Fruit fly (Drosophila melanogaster) whole organism, prepupa: ENCODE measurements around the gene Atac1.

ENCODE experiments used
- Blimp-1 ChIP-seq: fragments of 200-800 bp; sonication (Bioruptor generic); optimal IDR thresholded peaks from 3 replicates; lab custom pipeline; 2017; ENCODE audit warnings: missing biosample characterization, missing genetic modification characterization, mild to moderate bottlenecking, moderate library complexity, missing genetic modification reagents
- CG10631 ChIP-seq: fragments of 200-800 bp; sonication (Bioruptor generic); optimal IDR thresholded peaks from 2 replicates; lab custom pipeline; 2016; ENCODE audit warnings: missing biosample characterization, missing genetic modification characterization
- CG10669 ChIP-seq: fragments of 200-800 bp; sonication (Bioruptor generic); optimal IDR thresholded peaks from 3 replicates; lab custom pipeline; 2018; ENCODE audit warnings: missing biosample characterization, mild to moderate bottlenecking, missing genetic modification characterization, moderate library complexity
- CG11294 ChIP-seq: fragments of 200-800 bp; sonication (Bioruptor generic); IDR thresholded peaks from 2 replicates; pipeline ENCODE4 v1.3.6; 2022; ENCODE audit warnings: missing biosample characterization, missing genetic modification characterization
- CG11762 ChIP-seq: fragments of 200-800 bp; sonication (Bioruptor generic); optimal IDR thresholded peaks from 3 replicates; lab custom pipeline; 2016; ENCODE audit warnings: missing biosample characterization, missing genetic modification characterization; ENCODE audit not compliant: insufficient read depth
- CG15336 ChIP-seq: fragments of 200-800 bp; sonication (Bioruptor generic); IDR thresholded peaks from 2 replicates; pipeline ENCODE4 v1.3.6; 2022; ENCODE audit warnings: missing biosample characterization, missing genetic modification characterization
- CG3032 ChIP-seq: fragments of 200-800 bp; optimal IDR thresholded peaks from 2 replicates; lab custom pipeline; 2019; ENCODE audit warnings: missing biosample characterization, mild to moderate bottlenecking, missing genetic modification characterization, moderate library complexity
- CG31627 ChIP-seq: fragments of 200-800 bp; sonication (Bioruptor generic); optimal IDR thresholded peaks from 3 replicates; lab custom pipeline; 2016; ENCODE audit warnings: missing biosample characterization, missing genetic modification characterization
- CG34406 ChIP-seq: fragments of 200-800 bp; sonication (Bioruptor generic); optimal IDR thresholded peaks from 3 replicates; lab custom pipeline; 2016; ENCODE audit warnings: missing biosample characterization, missing genetic modification characterization
- CG3919 ChIP-seq: fragments of 200-800 bp; sonication (Bioruptor generic); optimal IDR thresholded peaks from 3 replicates; lab custom pipeline; 2016; ENCODE audit warnings: missing biosample characterization, missing genetic modification characterization
- CG4318 ChIP-seq: fragments of 200-800 bp; sonication (Bioruptor generic); optimal IDR thresholded peaks from 3 replicates; lab custom pipeline; 2017; ENCODE audit warnings: missing biosample characterization, mild to moderate bottlenecking, missing genetic modification characterization
- CG6163 ChIP-seq: fragments of 200-800 bp; sonication (Bioruptor generic); IDR thresholded peaks from 3 replicates; pipeline ENCODE4 v1.3.6; 2022; ENCODE audit warnings: missing biosample characterization, missing genetic modification characterization
- CG6276 ChIP-seq: fragments of 200-800 bp; sonication (Bioruptor generic); optimal IDR thresholded peaks from 2 replicates; lab custom pipeline; 2017; ENCODE audit warnings: missing biosample characterization, mild to moderate bottlenecking, missing genetic modification characterization
- CG6792 ChIP-seq: fragments of 200-800 bp; sonication (Bioruptor generic); optimal IDR thresholded peaks from 3 replicates; lab custom pipeline; 2016; ENCODE audit warnings: missing biosample characterization, missing genetic modification characterization
- CG6808 ChIP-seq: fragments of 200-800 bp; sonication (Bioruptor generic); optimal IDR thresholded peaks from 3 replicates; lab custom pipeline; 2017; ENCODE audit warnings: missing biosample characterization, missing genetic modification characterization, mild to moderate bottlenecking, moderate library complexity, missing genetic modification reagents
- CG6854 ChIP-seq: fragments of 200-800 bp; sonication (Bioruptor generic); optimal IDR thresholded peaks from 2 replicates; lab custom pipeline; 2017; ENCODE audit warnings: missing biosample characterization, mild to moderate bottlenecking, missing genetic modification characterization
- CG8119 ChIP-seq: fragments of 200-800 bp; sonication (Bioruptor generic); IDR thresholded peaks from 3 replicates; pipeline ENCODE4 v1.3.6; 2022; ENCODE audit warnings: missing biosample characterization, missing genetic modification characterization
- CG8319 ChIP-seq: fragments of 200-800 bp; sonication (Bioruptor generic); optimal IDR thresholded peaks from 3 replicates; lab custom pipeline; 2016; ENCODE audit warnings: missing biosample characterization, missing genetic modification characterization
- CG8632 ChIP-seq: fragments of 200-800 bp; sonication (Bioruptor generic); optimal IDR thresholded peaks from 3 replicates; lab custom pipeline; 2016; ENCODE audit warnings: missing biosample characterization, missing genetic modification characterization
- CG9139 ChIP-seq: fragments of 200-800 bp; sonication (Bioruptor generic); optimal IDR thresholded peaks from 3 replicates; lab custom pipeline; 2017; ENCODE audit warnings: missing biosample characterization, mild to moderate bottlenecking, missing genetic modification characterization
- Eip75B ChIP-seq: fragments of 200-800 bp; sonication (Bioruptor generic); optimal IDR thresholded peaks from 3 replicates; lab custom pipeline; 2016; ENCODE audit warnings: missing biosample characterization, missing genetic modification characterization
- Eip78C ChIP-seq: fragments of 200-800 bp; sonication (Bioruptor generic); peaks from one replicate; lab custom pipeline; 2016; ENCODE audit warnings: missing biosample characterization, missing genetic modification characterization
- Ets21C ChIP-seq: fragments of 200-800 bp; sonication (Bioruptor generic); optimal IDR thresholded peaks from 3 replicates; lab custom pipeline; 2016; ENCODE audit warnings: missing biosample characterization, missing genetic modification characterization
- Ets96B ChIP-seq: fragments of 200-800 bp; optimal IDR thresholded peaks from 2 replicates; lab custom pipeline; 2019; ENCODE audit warnings: missing biosample characterization, mild to moderate bottlenecking, missing genetic modification characterization, moderate library complexity
- Gug ChIP-seq: fragments of 200-800 bp; sonication (Bioruptor generic); IDR thresholded peaks from 2 replicates; pipeline ENCODE4 v1.3.6; 2022; ENCODE audit warnings: missing biosample characterization, missing genetic modification characterization
- Hr38 ChIP-seq: sonication (Bioruptor generic); optimal IDR thresholded peaks from 2 replicates; lab custom pipeline; 2016; ENCODE audit warnings: missing biosample characterization, missing genetic modification characterization
- Hr39 ChIP-seq: fragments of 200-800 bp; sonication (Bioruptor generic); optimal IDR thresholded peaks from 2 replicates; lab custom pipeline; 2016; ENCODE audit warnings: missing biosample characterization, missing genetic modification characterization
- Lpt ChIP-seq: fragments of 200-800 bp; sonication (Bioruptor generic); optimal IDR thresholded peaks from 3 replicates; lab custom pipeline; 2016; ENCODE audit warnings: missing biosample characterization, missing genetic modification characterization
- Met ChIP-seq: fragments of 200-800 bp; sonication (Bioruptor generic); optimal IDR thresholded peaks from 3 replicates; lab custom pipeline; 2016; ENCODE audit warnings: missing biosample characterization, missing genetic modification characterization
- OdsH ChIP-seq: fragments of 200-800 bp; sonication (Bioruptor generic); optimal IDR thresholded peaks from 3 replicates; lab custom pipeline; 2016; ENCODE audit warnings: missing biosample characterization, missing genetic modification characterization
- Smox ChIP-seq: fragments of 200-800 bp; sonication (Bioruptor generic); optimal IDR thresholded peaks from 3 replicates; lab custom pipeline; 2016; ENCODE audit warnings: missing biosample characterization, missing genetic modification characterization
- Sox102F ChIP-seq: fragments of 200-800 bp; sonication (Bioruptor generic); optimal IDR thresholded peaks from 2 replicates; lab custom pipeline; 2016; ENCODE audit warnings: missing biosample characterization, mild to moderate bottlenecking, missing genetic modification characterization
- Sox14 ChIP-seq: fragments of 200-800 bp; sonication (Bioruptor generic); optimal IDR thresholded peaks from 3 replicates; lab custom pipeline; 2016; ENCODE audit warnings: missing biosample characterization, missing genetic modification characterization
- Sox15 ChIP-seq: fragments of 200-800 bp; sonication (Bioruptor generic); optimal IDR thresholded peaks from 3 replicates; lab custom pipeline; 2016; ENCODE audit warnings: missing biosample characterization, missing genetic modification characterization
- acj6 ChIP-seq: fragments of 200-800 bp; sonication (Bioruptor generic); optimal IDR thresholded peaks from 3 replicates; lab custom pipeline; 2016; ENCODE audit warnings: missing biosample characterization, missing genetic modification characterization
- dac ChIP-seq: fragments of 200-800 bp; sonication (Bioruptor generic); optimal IDR thresholded peaks from 2 replicates; lab custom pipeline; 2017; ENCODE audit warnings: missing biosample characterization, mild to moderate bottlenecking, missing genetic modification characterization
- dsx ChIP-seq: fragments of 200-800 bp; optimal IDR thresholded peaks from 3 replicates; lab custom pipeline; 2019; ENCODE audit warnings: missing biosample characterization, mild to moderate bottlenecking, missing genetic modification characterization, moderate library complexity; ENCODE audit not compliant: poor library complexity, severe bottlenecking
- eg ChIP-seq: fragments of 200-800 bp; sonication (Bioruptor generic); IDR thresholded peaks from 3 replicates; pipeline ENCODE4 v1.3.6; 2022; ENCODE audit warnings: missing biosample characterization, missing genetic modification characterization
- esn ChIP-seq: fragments of 200-800 bp; sonication (Bioruptor generic); optimal IDR thresholded peaks from 2 replicates; lab custom pipeline; 2016; ENCODE audit warnings: missing biosample characterization, mild to moderate bottlenecking, missing genetic modification characterization, moderate library complexity
- fd59A ChIP-seq: fragments of 200-800 bp; sonication (Bioruptor generic); optimal IDR thresholded peaks from 2 replicates; lab custom pipeline; 2017; ENCODE audit warnings: missing biosample characterization, mild to moderate bottlenecking, missing genetic modification characterization, missing genetic modification reagents
- fkh ChIP-seq: fragments of 200-800 bp; sonication (Bioruptor generic); optimal IDR thresholded peaks from 3 replicates; lab custom pipeline; 2017; ENCODE audit warnings: missing biosample characterization, mild to moderate bottlenecking, missing genetic modification characterization, moderate library complexity
- lz ChIP-seq: fragments of 200-800 bp; sonication (Bioruptor generic); optimal IDR thresholded peaks from 3 replicates; lab custom pipeline; 2016; ENCODE audit warnings: missing biosample characterization, missing genetic modification characterization
- salr ChIP-seq, 2 experiments: fragments of 200-800 bp; sonication (Bioruptor generic); optimal IDR thresholded peaks; 3 replicates each; lab custom pipeline; 2016 to 2018; ENCODE audit warnings: missing biosample characterization in 2 of 2, missing genetic modification characterization in 2 of 2, mild to moderate bottlenecking in 1 of 2
- spab ChIP-seq: fragments of 200-800 bp; sonication (Bioruptor generic); optimal IDR thresholded peaks from 2 replicates; lab custom pipeline; 2017; ENCODE audit warnings: missing biosample characterization, mild to moderate bottlenecking, missing genetic modification characterization, missing genetic modification reagents
- ss ChIP-seq, 2 experiments: fragments of 200-800 bp; sonication (Bioruptor generic); optimal IDR thresholded peaks; 2 replicates in 1 of 2; 3 replicates in 1 of 2; lab custom pipeline; 2017 to 2018; ENCODE audit warnings: mild to moderate bottlenecking in 2 of 2, missing biosample characterization in 2 of 2, missing genetic modification characterization in 2 of 2, moderate library complexity in 1 of 2
- svp ChIP-seq: fragments of 200-800 bp; sonication (Bioruptor generic); peaks from one replicate; lab custom pipeline; 2016; ENCODE audit warnings: missing biosample characterization, missing genetic modification characterization
- topi ChIP-seq: fragments of 200-800 bp; sonication (Bioruptor generic); optimal IDR thresholded peaks from 3 replicates; lab custom pipeline; 2016; ENCODE audit warnings: missing biosample characterization, missing genetic modification characterization
- vri ChIP-seq: fragments of 200-800 bp; sonication (Bioruptor generic); optimal IDR thresholded peaks from 3 replicates; lab custom pipeline; 2016; ENCODE audit warnings: missing biosample characterization, mild to moderate bottlenecking, missing genetic modification characterization

Gene Atac1

DNA sequence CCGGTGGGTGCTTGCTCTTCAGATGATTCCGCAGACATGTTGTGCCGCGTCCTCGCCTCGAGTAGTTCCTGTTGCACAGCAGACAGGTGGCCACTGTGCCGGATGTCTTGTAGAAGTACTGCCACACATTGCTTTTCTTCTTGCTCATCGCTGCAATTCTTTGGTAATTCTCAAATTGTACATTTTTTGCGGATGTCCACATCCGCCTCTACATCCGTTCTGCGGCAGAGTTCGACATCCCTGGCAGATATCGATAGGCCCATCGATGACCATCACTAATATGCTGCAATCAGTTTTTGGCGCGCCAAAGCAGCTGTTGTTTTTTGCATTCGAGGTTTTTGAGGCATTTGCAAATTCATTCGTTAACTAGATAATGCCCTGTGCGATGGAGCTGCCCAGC lies 3.4 kb downstream of the Atac1 start, which contains the start of the genes CG13775 and CG3430:
CG13775 (minus strand) TSS at position 226 of the 400 bp plus-strand sequence.
CG3430 (plus strand) TSS at position 284 of the 400 bp plus-strand sequence.
- TF ChIP-seq CG9139 (GFP tag; lab: Kevin White, UChicago): no peak
- no peak for TF ChIP-seq Smox (GFP tag; lab: Kevin White, UChicago)
- no peak for TF ChIP-seq CG6808 (GFP tag; lab: Kevin White, UChicago)
- TF ChIP-seq acj6 (GFP tag; lab: Kevin White, UChicago): no peak
- no peak for TF ChIP-seq CG8319 (GFP tag; lab: Kevin White, UChicago)
- no peak for TF ChIP-seq CG3919 (GFP tag; lab: Kevin White, UChicago)
- no peak for TF ChIP-seq Hr39 (GFP tag; lab: Kevin White, UChicago)
- TF ChIP-seq Eip78C: no peak
- no peak for TF ChIP-seq svp (GFP tag; lab: Kevin White, UChicago)
- no peak for TF ChIP-seq Ets21C (GFP tag; lab: Kevin White, UChicago)
- TF ChIP-seq CG3032 (tag; lab: Kevin White, UChicago): no peak
- peak; percentile 59 for TF ChIP-seq vri (GFP tag; lab: Kevin White, UChicago)
- no peak for TF ChIP-seq CG8632 (GFP tag; lab: Kevin White, UChicago)
- TF ChIP-seq CG4318: no peak
- no peak for TF ChIP-seq ss (GFP tag; optimal IDR thresholded peaks at IDR 0.05; lab: Kevin White, UChicago)
- no peak for TF ChIP-seq Hr38 (GFP tag; lab: Kevin White, UChicago)
- no peak for TF ChIP-seq CG15336 (GFP tag; lab: Robert Waterston, UW)
- TF ChIP-seq esn (GFP tag; lab: Kevin White, UChicago): peak; percentile 45
- TF ChIP-seq spab: no peak
- no peak for TF ChIP-seq Sox14 (GFP tag; lab: Kevin White, UChicago)
- TF ChIP-seq salr (GFP tag; optimal IDR thresholded peaks at IDR 0.05; lab: Kevin White, UChicago): no peak
- TF ChIP-seq Gug: no peak
- TF ChIP-seq CG6792 (GFP tag; lab: Kevin White, UChicago): no peak
- TF ChIP-seq fd59A (GFP tag; lab: Kevin White, UChicago): no peak
- TF ChIP-seq Sox102F (GFP tag; lab: Kevin White, UChicago): no peak
- peak; percentile 35 for TF ChIP-seq CG6854
- no peak for TF ChIP-seq dsx (GFP tag; lab: Kevin White, UChicago)
- peak; percentile 22 for TF ChIP-seq CG31627 (GFP tag; lab: Kevin White, UChicago)
- TF ChIP-seq topi (GFP tag; lab: Kevin White, UChicago): no peak
- TF ChIP-seq dac (GFP tag; lab: Kevin White, UChicago): no peak

DNA sequence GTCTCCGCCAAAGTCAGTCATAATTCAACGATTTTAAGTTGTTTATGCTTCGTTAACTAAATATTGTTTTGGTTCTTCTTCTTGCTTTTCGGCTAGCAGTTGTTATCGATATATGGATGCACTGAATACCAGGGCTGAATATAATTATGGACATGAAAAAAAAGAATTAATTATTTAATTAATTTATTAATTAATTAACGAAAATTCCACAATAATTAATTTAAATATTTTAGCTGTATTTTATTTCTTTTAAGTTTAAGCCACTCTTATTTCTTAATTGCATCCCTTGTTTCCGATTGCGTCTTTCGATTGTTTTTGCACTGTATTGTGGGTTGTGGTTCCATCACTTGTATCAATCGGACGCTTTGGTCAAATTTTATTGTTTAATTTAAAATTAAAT lies 10.0 kb downstream of the Atac1 start, which contains the start of the genes Gas41 and SA1:
Gas41 (minus strand) TSS at position 112 of the 400 bp plus-strand sequence.
SA1 (plus strand) TSS at position 326 of the 400 bp plus-strand sequence.
- TF ChIP-seq Hr38 (GFP tag; lab: Kevin White, UChicago): no peak
- TF ChIP-seq CG11294: peak; percentile 69; the same call in 1 of the 2 replicates
- no peak for TF ChIP-seq dsx (GFP tag; lab: Kevin White, UChicago)
- peak in 1 of 2 experiments; percentile 13 for TF ChIP-seq salr (GFP tag; optimal IDR thresholded peaks at IDR 0.05; lab: Kevin White, UChicago)
- TF ChIP-seq Eip75B (GFP tag; lab: Kevin White, UChicago): no peak
- TF ChIP-seq CG3919 (GFP tag; lab: Kevin White, UChicago): no peak
- TF ChIP-seq CG31627 (GFP tag; lab: Kevin White, UChicago): peak; percentile 29
- TF ChIP-seq CG6808 (GFP tag; lab: Kevin White, UChicago): no peak
- peak; percentile 80 for TF ChIP-seq Gug
- peak; percentile 90 for TF ChIP-seq CG3032 (tag; lab: Kevin White, UChicago)
- TF ChIP-seq Ets96B: no peak
- no peak for TF ChIP-seq Lpt (GFP tag; lab: Kevin White, UChicago)
- no peak for TF ChIP-seq CG8319 (GFP tag; lab: Kevin White, UChicago)
- TF ChIP-seq CG11762 (GFP tag; lab: Kevin White, UChicago): peak; percentile 29
- TF ChIP-seq CG8119 (GFP tag; lab: Robert Waterston, UW): peak; percentile 81
- TF ChIP-seq ss (GFP tag; optimal IDR thresholded peaks at IDR 0.05; lab: Kevin White, UChicago): no peak
- no peak for TF ChIP-seq CG10669 (GFP tag; lab: Kevin White, UChicago)
- TF ChIP-seq eg (GFP tag; lab: Robert Waterston, UW): peak; percentile 80; the same call in 2 of the 3 replicates
- no peak for TF ChIP-seq CG4318
- TF ChIP-seq CG15336 (GFP tag; lab: Robert Waterston, UW): peak; percentile 75
- peak; percentile 87 for TF ChIP-seq esn (GFP tag; lab: Kevin White, UChicago)
- TF ChIP-seq Sox14 (GFP tag; lab: Kevin White, UChicago): no peak
- no peak for TF ChIP-seq CG6163 (GFP tag; lab: Robert Waterston, UW)
- no peak for TF ChIP-seq CG34406 (GFP tag; lab: Kevin White, UChicago)
- TF ChIP-seq fkh: no peak
- no peak for TF ChIP-seq Blimp-1 (GFP tag; lab: Kevin White, UChicago)
- TF ChIP-seq Met (GFP tag; lab: Kevin White, UChicago): no peak
- TF ChIP-seq CG10631: peak; percentile 89
- TF ChIP-seq lz: peak; percentile 78
- peak; percentile 92 for TF ChIP-seq OdsH (GFP tag; lab: Kevin White, UChicago)
- TF ChIP-seq CG6276 (GFP tag; lab: Kevin White, UChicago): no peak
- TF ChIP-seq Sox15 (GFP tag; lab: Kevin White, UChicago): peak; percentile 41
- peak; percentile 57 for TF ChIP-seq fd59A (GFP tag; lab: Kevin White, UChicago)
